Fruit fly (Drosophila melanogaster) whole organism, embryonic: ENCODE measurements around the gene CG31275.

Experiments used
- Bteb2 ChIP-seq: fragments of 200-800 bp; sonication (Bioruptor generic); optimal IDR thresholded peaks from 2 replicates; lab custom pipeline; 2016; ENCODE audit warnings: missing biosample characterization, missing genetic modification characterization
- CG15479 ChIP-seq: fragments of 200-800 bp; sonication (Bioruptor generic); optimal IDR thresholded peaks from 3 replicates; lab custom pipeline; 2019; ENCODE audit warnings: missing biosample characterization, mild to moderate bottlenecking, missing genetic modification characterization, moderate library complexity
- CG15514 ChIP-seq: fragments of 200-800 bp; sonication (Bioruptor generic); optimal IDR thresholded peaks from 3 replicates; lab custom pipeline; 2017; ENCODE audit warnings: missing biosample characterization, missing genetic modification characterization, mild to moderate bottlenecking, moderate library complexity, missing genetic modification reagents
- CG18262 ChIP-seq: fragments of 200-800 bp; optimal IDR thresholded peaks from 3 replicates; lab custom pipeline; 2019; ENCODE audit warnings: missing biosample characterization, mild to moderate bottlenecking, missing genetic modification characterization, moderate library complexity
- CG2120 ChIP-seq: fragments of 200-800 bp; sonication (Bioruptor generic); optimal IDR thresholded peaks from 3 replicates; lab custom pipeline; 2016; ENCODE audit warnings: missing biosample characterization, missing genetic modification characterization
- CG2202 ChIP-seq: fragments of 200-800 bp; sonication (Bioruptor generic); optimal IDR thresholded peaks from 2 replicates; lab custom pipeline; 2018; ENCODE audit warnings: missing biosample characterization, mild to moderate bottlenecking, missing genetic modification characterization
- CG2875 ChIP-seq: fragments of 200-800 bp; sonication (Bioruptor generic); optimal IDR thresholded peaks from 2 replicates; lab custom pipeline; 2017; ENCODE audit warnings: missing biosample characterization, mild to moderate bottlenecking, missing genetic modification characterization, missing genetic modification reagents
- CG4328 ChIP-seq: fragments of 200-800 bp; sonication (Bioruptor generic); optimal IDR thresholded peaks from 3 replicates; lab custom pipeline; 2017; ENCODE audit warnings: missing biosample characterization, missing genetic modification reagents, missing genetic modification characterization
- CG6175 ChIP-seq: fragments of 200-800 bp; sonication (Bioruptor generic); IDR thresholded peaks from 3 replicates; pipeline ENCODE4 v1.3.6; 2022; ENCODE audit warnings: missing biosample characterization, missing genetic modification characterization
- CG6791 ChIP-seq: fragments of 200-800 bp; sonication (Bioruptor generic); IDR thresholded peaks from 3 replicates; pipeline ENCODE4 v1.3.6; 2022; ENCODE audit warnings: missing biosample characterization, missing genetic modification characterization; ENCODE audit not compliant: partially characterized antibody
- CG7271 ChIP-seq: fragments of 200-800 bp; sonication (Bioruptor generic); optimal IDR thresholded peaks from 2 replicates; lab custom pipeline; 2018; ENCODE audit warnings: missing biosample characterization, mild to moderate bottlenecking, missing genetic modification characterization, moderate library complexity
- CG9727 ChIP-seq: fragments of 200-800 bp; sonication (Bioruptor generic); optimal IDR thresholded peaks from 3 replicates; lab custom pipeline; 2017; ENCODE audit warnings: missing biosample characterization, mild to moderate bottlenecking, missing genetic modification characterization
- Dip3 ChIP-seq: fragments of 200-800 bp; sonication (Bioruptor generic); optimal IDR thresholded peaks from 3 replicates; lab custom pipeline; 2016; ENCODE audit warnings: missing biosample characterization, missing genetic modification characterization
- Dref ChIP-seq: fragments of 200-800 bp; sonication (Bioruptor generic); IDR thresholded peaks from 2 replicates; pipeline ENCODE4 v1.3.6; 2022; ENCODE audit warnings: missing biosample characterization, missing genetic modification characterization
- HLH4C ChIP-seq: fragments of 200-800 bp; sonication (Bioruptor generic); IDR thresholded peaks from 3 replicates; pipeline ENCODE4 v1.3.6; 2022; ENCODE audit warnings: missing biosample characterization, missing genetic modification characterization; ENCODE audit not compliant: partially characterized antibody
- HLHmδ ChIP-seq: fragments of 200-800 bp; sonication (Bioruptor generic); optimal IDR thresholded peaks from 2 replicates; lab custom pipeline; 2018; ENCODE audit warnings: missing biosample characterization, mild to moderate bottlenecking, missing genetic modification characterization, moderate library complexity
- MTF-1 ChIP-seq: fragments of 200-800 bp; sonication (Bioruptor generic); optimal IDR thresholded peaks from 2 replicates; lab custom pipeline; 2018; ENCODE audit warnings: missing biosample characterization, mild to moderate bottlenecking, missing genetic modification characterization, borderline replicate concordance
- Mad ChIP-seq: fragments of 200-800 bp; sonication (Bioruptor generic); optimal IDR thresholded peaks from 2 replicates; lab custom pipeline; 2016; ENCODE audit warnings: missing biosample characterization, missing genetic modification characterization
- NC2α ChIP-seq: fragments of 200-800 bp; sonication (Bioruptor generic); optimal IDR thresholded peaks from 2 replicates; lab custom pipeline; 2016; ENCODE audit warnings: missing biosample characterization, missing genetic modification characterization
- Neu2 ChIP-seq: fragments of 200-800 bp; sonication (Bioruptor generic); optimal IDR thresholded peaks from 3 replicates; lab custom pipeline; 2016; ENCODE audit warnings: missing biosample characterization, missing genetic modification characterization, borderline replicate concordance
- Six4 ChIP-seq: fragments of 200-800 bp; sonication (Bioruptor generic); optimal IDR thresholded peaks from 2 replicates; lab custom pipeline; 2016; ENCODE audit warnings: missing biosample characterization, missing genetic modification characterization
- Spps ChIP-seq: fragments of 200-800 bp; sonication (Bioruptor generic); optimal IDR thresholded peaks from 2 replicates; lab custom pipeline; 2018; ENCODE audit warnings: missing biosample characterization, mild to moderate bottlenecking, missing genetic modification characterization
- abd-A ChIP-seq: fragments of 200-800 bp; sonication (Bioruptor generic); optimal IDR thresholded peaks from 3 replicates; lab custom pipeline; 2019; ENCODE audit warnings: missing biosample characterization, mild to moderate bottlenecking, missing genetic modification characterization, moderate library complexity
- bbx ChIP-seq: fragments of 200-800 bp; sonication (Bioruptor generic); IDR thresholded peaks from 2 replicates; pipeline ENCODE4 v1.3.6; 2022; ENCODE audit warnings: missing biosample characterization, missing genetic modification characterization; ENCODE audit not compliant: partially characterized antibody
- dysf ChIP-seq: fragments of 200-800 bp; sonication (Bioruptor generic); IDR thresholded peaks from 3 replicates; pipeline ENCODE4 v1.3.6; 2022; ENCODE audit warnings: missing biosample characterization, missing genetic modification characterization
- ewg ChIP-seq: fragments of 200-800 bp; sonication (Bioruptor generic); optimal IDR thresholded peaks from 3 replicates; lab custom pipeline; 2017; ENCODE audit warnings: mild to moderate bottlenecking, missing biosample characterization, missing genetic modification reagents, missing genetic modification characterization
- fd96Cb ChIP-seq: fragments of 200-800 bp; sonication (Bioruptor generic); optimal IDR thresholded peaks from 2 replicates; lab custom pipeline; 2018; ENCODE audit warnings: missing biosample characterization, mild to moderate bottlenecking, missing genetic modification characterization, moderate library complexity
- ftz-f1 ChIP-seq: fragments of 200-800 bp; sonication (Bioruptor generic); optimal IDR thresholded peaks from 2 replicates; lab custom pipeline; 2016; ENCODE audit warnings: missing biosample characterization, missing genetic modification characterization
- gsb-n ChIP-seq: fragments of 200-800 bp; sonication (Bioruptor generic); optimal IDR thresholded peaks from 3 replicates; lab custom pipeline; 2018; ENCODE audit warnings: missing biosample characterization, mild to moderate bottlenecking, missing genetic modification characterization
- h ChIP-seq: fragments of >200 bp; optimal IDR thresholded peaks from 2 replicates; lab custom pipeline; 2017
- hb ChIP-seq: fragments of 200-800 bp; sonication (Bioruptor generic); IDR thresholded peaks from 3 replicates; pipeline ENCODE4 v1.3.6; 2022; ENCODE audit warnings: missing biosample characterization, missing genetic modification characterization; ENCODE audit not compliant: partially characterized antibody
- hth ChIP-seq: fragments of >200 bp; optimal IDR thresholded peaks from 2 replicates; lab custom pipeline; 2017; ENCODE audit warnings: inconsistent platforms
- inv ChIP-seq: fragments of 200-800 bp; sonication (Bioruptor generic); IDR thresholded peaks from 2 replicates; pipeline ENCODE4 v1.3.6; 2022; ENCODE audit warnings: missing biosample characterization, missing genetic modification characterization; ENCODE audit not compliant: partially characterized antibody
- luna ChIP-seq: fragments of 200-800 bp; sonication (Bioruptor generic); optimal IDR thresholded peaks from 2 replicates; lab custom pipeline; 2016; ENCODE audit warnings: missing biosample characterization, missing genetic modification characterization
- maf-S ChIP-seq: fragments of 200-800 bp; sonication (Bioruptor generic); optimal IDR thresholded peaks from 2 replicates; lab custom pipeline; 2016; ENCODE audit warnings: missing biosample characterization, missing genetic modification characterization
- nau ChIP-seq: fragments of 200-800 bp; sonication (Bioruptor generic); optimal IDR thresholded peaks from 3 replicates; lab custom pipeline; 2017; ENCODE audit warnings: missing biosample characterization, mild to moderate bottlenecking, missing genetic modification characterization, missing genetic modification reagents
- onecut ChIP-seq: fragments of 200-800 bp; sonication (Bioruptor generic); IDR thresholded peaks from 2 replicates; pipeline ENCODE4 v1.3.6; 2022; ENCODE audit warnings: missing biosample characterization, missing genetic modification characterization
- pho ChIP-seq: fragments of 200-800 bp; sonication (Bioruptor generic); optimal IDR thresholded peaks from 2 replicates; lab custom pipeline; 2016; ENCODE audit warnings: missing biosample characterization, missing genetic modification characterization
- repo ChIP-seq: fragments of 200-800 bp; sonication (Bioruptor generic); optimal IDR thresholded peaks from 2 replicates; lab custom pipeline; 2016; ENCODE audit warnings: missing biosample characterization, missing genetic modification characterization
- rib ChIP-seq: fragments of 200-800 bp; sonication (Bioruptor generic); IDR thresholded peaks from 2 replicates; pipeline ENCODE4 v1.3.6; 2022; ENCODE audit warnings: missing biosample characterization, missing genetic modification characterization
- shn ChIP-seq: fragments of 200-800 bp; sonication (Bioruptor generic); optimal IDR thresholded peaks from 3 replicates; lab custom pipeline; 2016; ENCODE audit warnings: missing biosample characterization, missing genetic modification characterization
- stwl ChIP-seq: fragments of 200-800 bp; sonication (Bioruptor generic); optimal IDR thresholded peaks from 3 replicates; lab custom pipeline; 2018; ENCODE audit warnings: missing biosample characterization, mild to moderate bottlenecking, missing genetic modification characterization, moderate library complexity
- tna ChIP-seq: fragments of 200-800 bp; sonication (Bioruptor generic); IDR thresholded peaks from 2 replicates; pipeline ENCODE4 v1.3.6; 2022; ENCODE audit warnings: missing biosample characterization, missing genetic modification characterization; ENCODE audit not compliant: partially characterized antibody
- trh ChIP-seq: fragments of 200-800 bp; sonication (Bioruptor generic); optimal IDR thresholded peaks from 2 replicates; lab custom pipeline; 2016; ENCODE audit warnings: missing biosample characterization, missing genetic modification characterization
- twi ChIP-seq: fragments of 200-800 bp; optimal IDR thresholded peaks from 2 replicates; lab custom pipeline; 2019; ENCODE audit warnings: missing biosample characterization, mild to moderate bottlenecking, missing genetic modification characterization, moderate library complexity
- wek ChIP-seq: fragments of 200-800 bp; sonication (Bioruptor generic); optimal IDR thresholded peaks from 3 replicates; lab custom pipeline; 2018; ENCODE audit warnings: missing biosample characterization, mild to moderate bottlenecking, missing genetic modification characterization, moderate library complexity
- z ChIP-seq: fragments of 200-800 bp; sonication (Bioruptor generic); IDR thresholded peaks from 3 replicates; pipeline ENCODE4 v1.3.6; 2022; ENCODE audit warnings: missing biosample characterization, missing genetic modification characterization
- zen ChIP-seq: fragments of 200-800 bp; sonication (Bioruptor generic); optimal IDR thresholded peaks from 3 replicates; lab custom pipeline; 2018; ENCODE audit warnings: missing biosample characterization, mild to moderate bottlenecking, missing genetic modification characterization, moderate library complexity

Gene CG31275

dm6 chr3R:16765102-16765501 lies 14.0 kb upstream of the CG31275 start:
- TF ChIP-seq Dip3 (no peak), maf-S (GFP tag; lab: Kevin White, UChicago) (no peak), HLHmδ (GFP tag; lab: Kevin White, UChicago) (no peak), shn (GFP tag; lab: Kevin White, UChicago) (no peak), hb (GFP tag; lab: Robert Waterston, UW) (no peak), luna (GFP tag; lab: Kevin White, UChicago) (no peak), abd-A (peak; percentile 91)

DNA sequence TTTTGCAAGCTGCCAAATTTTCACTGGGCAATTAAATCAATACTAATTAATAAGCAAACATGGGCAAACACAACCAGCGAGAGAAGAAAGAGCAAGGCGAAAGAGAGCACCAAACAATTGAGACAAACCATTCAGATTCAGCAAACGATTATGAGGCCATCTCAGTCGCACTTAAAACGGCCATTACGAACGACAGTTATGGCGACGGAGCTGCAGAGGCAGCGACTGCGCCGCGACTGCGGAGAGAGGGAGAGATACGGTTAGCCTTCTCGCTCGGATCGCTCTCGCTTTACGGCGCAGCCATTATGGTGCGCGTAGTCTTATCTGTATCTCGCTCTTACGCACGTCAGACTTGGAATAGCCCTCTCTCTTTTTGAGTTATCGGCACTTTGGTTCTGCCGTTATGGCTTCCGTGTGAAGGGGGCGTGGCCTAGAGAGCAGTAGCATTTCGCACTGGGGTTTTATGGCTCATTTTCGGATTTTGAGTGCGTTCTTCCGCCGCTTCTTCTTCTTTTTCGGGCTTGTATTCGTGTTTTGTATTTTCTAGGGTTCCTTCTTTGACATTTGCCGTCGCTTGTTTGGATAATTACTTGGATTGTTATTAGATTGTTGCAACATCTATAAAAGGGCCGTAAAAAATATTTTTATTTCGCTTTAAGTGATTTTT lies 12.9 kb upstream of the CG31275 start:
- peak; percentile 49 for TF ChIP-seq CG15479 (GFP tag; lab: Kevin White, UChicago)
- no peak for TF ChIP-seq Mad (GFP tag; lab: Kevin White, UChicago)
- peak; percentile 96 for TF ChIP-seq z
- peak; percentile 80 for TF ChIP-seq rib (GFP tag; lab: Robert Waterston, UW)
- TF ChIP-seq pho (GFP tag; lab: Kevin White, UChicago) = peak; percentile 37
- no peak for TF ChIP-seq CG2875 (GFP tag; lab: Kevin White, UChicago)
- no peak for TF ChIP-seq CG7271 (tag; lab: Kevin White, UChicago)
- TF ChIP-seq gsb-n (tag; lab: Kevin White, UChicago) = peak; percentile 65
- no peak for TF ChIP-seq CG2120
- no peak for TF ChIP-seq stwl (tag; lab: Kevin White, UChicago)
- no peak for TF ChIP-seq repo (GFP tag; lab: Kevin White, UChicago)
- no peak for TF ChIP-seq h (lab: Kevin White, UChicago)
- TF ChIP-seq dysf = no peak; the same call in 2 of the 3 replicates
- no peak for TF ChIP-seq Bteb2 (GFP tag; lab: Kevin White, UChicago)
- no peak for TF ChIP-seq Six4
- TF ChIP-seq CG2202 (tag; lab: Kevin White, UChicago) = no peak
- peak; percentile 72; the same call in 1 of the 2 replicates for TF ChIP-seq tna (GFP tag; lab: Robert Waterston, UW)
- TF ChIP-seq ewg = peak; percentile 99
- peak; percentile 45 for TF ChIP-seq Neu2
- no peak for TF ChIP-seq hth (lab: Kevin White, UChicago)
- no peak for TF ChIP-seq CG15514 (GFP tag; lab: Kevin White, UChicago)
- TF ChIP-seq fd96Cb (tag; lab: Kevin White, UChicago) = no peak
- no peak for TF ChIP-seq MTF-1
- TF ChIP-seq inv (GFP tag; lab: Robert Waterston, UW) = peak; percentile 50
- TF ChIP-seq CG6791 = peak; percentile 64; the same call in 1 of the 3 replicates
- TF ChIP-seq NC2α (GFP tag; lab: Kevin White, UChicago) = no peak
- TF ChIP-seq Spps (tag; lab: Kevin White, UChicago) = no peak
- TF ChIP-seq twi (tag; lab: Kevin White, UChicago) = peak; percentile 89
- no peak for TF ChIP-seq Dref (GFP tag; lab: Robert Waterston, UW)
- no peak for TF ChIP-seq CG9727
- no peak; the same call in 1 of the 2 replicates for TF ChIP-seq bbx (GFP tag; lab: Robert Waterston, UW)
- no peak for TF ChIP-seq CG4328 (GFP tag; lab: Kevin White, UChicago)
- TF ChIP-seq trh = no peak
- no peak for TF ChIP-seq wek
- peak; percentile 13 for TF ChIP-seq HLHmδ (GFP tag; lab: Kevin White, UChicago)
- TF ChIP-seq CG18262 = peak; percentile 40
- TF ChIP-seq nau = no peak
- no peak for TF ChIP-seq CG6175
- TF ChIP-seq zen (tag; lab: Kevin White, UChicago) = peak; percentile 89
- peak; percentile 53; the same call in 2 of the 3 replicates for TF ChIP-seq HLH4C
- peak; percentile 49; the same call in 1 of the 2 replicates for TF ChIP-seq onecut (GFP tag; lab: Robert Waterston, UW)
- TF ChIP-seq ftz-f1 (GFP tag; lab: Kevin White, UChicago) = peak; percentile 63
